Fruit fly (Drosophila melanogaster) whole organism, embryonic: ENCODE results near the gene CSN3.
A peak's percentile ranks its signal among the peaks of the same experiment; 100 is the strongest.

Source experiments
- CG10267 ChIP-seq: fragments of 200-800 bp; sonication (Bioruptor generic); optimal IDR thresholded peaks from 2 replicates; lab custom pipeline; 2018; ENCODE audit warnings: missing biosample characterization, mild to moderate bottlenecking, missing genetic modification characterization, moderate library complexity
- CG10431 ChIP-seq: fragments of 200-800 bp; sonication (Bioruptor generic); optimal IDR thresholded peaks from 3 replicates; lab custom pipeline; 2018; ENCODE audit warnings: missing biosample characterization, mild to moderate bottlenecking, missing genetic modification characterization
- CG10543 ChIP-seq: fragments of 200-800 bp; sonication (Bioruptor generic); optimal IDR thresholded peaks from 3 replicates; lab custom pipeline; 2017; ENCODE audit warnings: missing biosample characterization, mild to moderate bottlenecking, missing genetic modification characterization, moderate library complexity
- CG12219 ChIP-seq: fragments of 200-800 bp; sonication (Bioruptor generic); optimal IDR thresholded peaks from 3 replicates; lab custom pipeline; 2018; ENCODE audit warnings: missing biosample characterization, mild to moderate bottlenecking, missing genetic modification characterization
- CG1233 ChIP-seq: fragments of 200-800 bp; sonication (Bioruptor generic); optimal IDR thresholded peaks from 4 replicates; lab custom pipeline; 2018; ENCODE audit warnings: missing biosample characterization, mild to moderate bottlenecking, missing genetic modification characterization
- CG12391 ChIP-seq: fragments of 200-800 bp; sonication (Bioruptor generic); optimal IDR thresholded peaks from 3 replicates; lab custom pipeline; 2018; ENCODE audit warnings: missing biosample characterization, mild to moderate bottlenecking, missing genetic modification characterization, moderate library complexity
- CG15514 ChIP-seq: fragments of 200-800 bp; sonication (Bioruptor generic); optimal IDR thresholded peaks from 3 replicates; lab custom pipeline; 2017; ENCODE audit warnings: missing biosample characterization, missing genetic modification characterization, mild to moderate bottlenecking, moderate library complexity, missing genetic modification reagents
- CG17328 ChIP-seq: fragments of 200-800 bp; sonication (Bioruptor generic); IDR thresholded peaks from 2 replicates; pipeline ENCODE4 v1.3.6; 2022; ENCODE audit warnings: missing biosample characterization, missing genetic modification characterization
- CG3065 ChIP-seq: fragments of 200-800 bp; sonication (Bioruptor generic); optimal IDR thresholded peaks from 2 replicates; lab custom pipeline; 2016; ENCODE audit warnings: missing biosample characterization, missing genetic modification characterization
- CG8290 ChIP-seq, 3 experiments: fragments of 200-800 bp; sonication (Bioruptor generic); optimal IDR thresholded peaks; 2 replicates each; lab custom pipeline; 2016 to 2019; ENCODE audit warnings: missing biosample characterization in 3 of 3, missing genetic modification characterization in 3 of 3, mild to moderate bottlenecking in 2 of 3, moderate library complexity in 1 of 3
- CG9727 ChIP-seq: fragments of 200-800 bp; sonication (Bioruptor generic); optimal IDR thresholded peaks from 3 replicates; lab custom pipeline; 2017; ENCODE audit warnings: missing biosample characterization, mild to moderate bottlenecking, missing genetic modification characterization
- CoRest ChIP-seq: fragments of 200-800 bp; sonication (Bioruptor generic); optimal IDR thresholded peaks from 3 replicates; lab custom pipeline; 2018; ENCODE audit warnings: missing biosample characterization, mild to moderate bottlenecking, missing genetic modification characterization, moderate library complexity
- Doc2 ChIP-seq: fragments of 200-800 bp; sonication (Bioruptor generic); IDR thresholded peaks from 2 replicates; pipeline ENCODE4 v1.3.6; 2022; ENCODE audit warnings: missing biosample characterization, missing genetic modification characterization
- Hr39 ChIP-seq: fragments of >200 bp; optimal IDR thresholded peaks from 2 replicates; lab custom pipeline; 2017
- Jarid2 ChIP-seq: fragments of 200-800 bp; sonication (Bioruptor generic); optimal IDR thresholded peaks from 3 replicates; lab custom pipeline; 2017; ENCODE audit warnings: mild to moderate bottlenecking, missing biosample characterization, missing genetic modification reagents, missing genetic modification characterization
- Kr ChIP-seq: fragments of 200-800 bp; sonication (Bioruptor generic); optimal IDR thresholded peaks from 2 replicates; lab custom pipeline; 2017; ENCODE audit warnings: missing biosample characterization, mild to moderate bottlenecking, missing genetic modification characterization
- Max ChIP-seq: fragments of 200-800 bp; sonication (Bioruptor generic); optimal IDR thresholded peaks from 2 replicates; lab custom pipeline; 2016; ENCODE audit warnings: missing biosample characterization, mild to moderate bottlenecking, missing genetic modification characterization
- Nf-YA ChIP-seq: fragments of 200-800 bp; sonication (Bioruptor generic); IDR thresholded peaks from 2 replicates; pipeline ENCODE4 v1.3.6; 2022; ENCODE audit warnings: missing biosample characterization, missing genetic modification characterization
- Nf-YB ChIP-seq: fragments of 200-800 bp; sonication (Bioruptor generic); optimal IDR thresholded peaks from 3 replicates; lab custom pipeline; 2019; ENCODE audit warnings: missing biosample characterization, mild to moderate bottlenecking, missing genetic modification characterization, moderate library complexity
- Nf-YC ChIP-seq: fragments of 200-800 bp; optimal IDR thresholded peaks from 3 replicates; lab custom pipeline; 2019; ENCODE audit warnings: missing biosample characterization, mild to moderate bottlenecking, missing genetic modification characterization, moderate library complexity
- Optix ChIP-seq: fragments of 200-800 bp; sonication (Bioruptor generic); IDR thresholded peaks from 3 replicates; pipeline ENCODE4 v1.3.6; 2022; ENCODE audit warnings: missing biosample characterization, missing genetic modification characterization
- Rfx ChIP-seq: fragments of 200-800 bp; sonication (Bioruptor generic); IDR thresholded peaks from 2 replicates; pipeline ENCODE4 v1.3.6; 2022; ENCODE audit warnings: missing biosample characterization, missing genetic modification characterization
- Six4 ChIP-seq: fragments of 200-800 bp; sonication (Bioruptor generic); optimal IDR thresholded peaks from 2 replicates; lab custom pipeline; 2016; ENCODE audit warnings: missing biosample characterization, missing genetic modification characterization
- ac ChIP-seq: fragments of 200-800 bp; sonication (Bioruptor generic); optimal IDR thresholded peaks from 3 replicates; lab custom pipeline; 2017; ENCODE audit warnings: missing biosample characterization, mild to moderate bottlenecking, missing genetic modification characterization
- cad ChIP-seq: fragments of >200 bp; optimal IDR thresholded peaks from 2 replicates; lab custom pipeline; 2017; ENCODE audit warnings: missing biosample characterization, missing genetic modification characterization
- chm ChIP-seq: fragments of 200-800 bp; sonication (Bioruptor generic); IDR thresholded peaks from 2 replicates; pipeline ENCODE4 v1.3.6; 2022; ENCODE audit warnings: missing biosample characterization, missing genetic modification characterization
- ci ChIP-seq: fragments of 200-800 bp; sonication (Bioruptor generic); IDR thresholded peaks from 3 replicates; pipeline ENCODE4 v1.3.6; 2022; ENCODE audit warnings: missing biosample characterization, missing genetic modification characterization
- dmrt11E ChIP-seq: fragments of 200-800 bp; sonication (Bioruptor generic); optimal IDR thresholded peaks from 3 replicates; lab custom pipeline; 2018; ENCODE audit warnings: missing biosample characterization, mild to moderate bottlenecking, missing genetic modification characterization, moderate library complexity
- fd3F ChIP-seq: fragments of 200-800 bp; sonication (Bioruptor generic); optimal IDR thresholded peaks from 2 replicates; lab custom pipeline; 2018; ENCODE audit warnings: missing biosample characterization, mild to moderate bottlenecking, missing genetic modification characterization, moderate library complexity
- gcm2 ChIP-seq: fragments of 200-800 bp; sonication (Bioruptor generic); optimal IDR thresholded peaks from 2 replicates; lab custom pipeline; 2016; ENCODE audit warnings: missing biosample characterization, missing genetic modification characterization
- insv ChIP-seq, 2 experiments: fragments of 200-800 bp; sonication (Bioruptor generic); optimal IDR thresholded peaks; 3 replicates each; lab custom pipeline; 2016 to 2018; ENCODE audit warnings: missing biosample characterization in 2 of 2, missing genetic modification characterization in 2 of 2
- klu ChIP-seq: fragments of 200-800 bp; sonication (Bioruptor generic); IDR thresholded peaks from 2 replicates; pipeline ENCODE4 v1.3.6; 2022; ENCODE audit warnings: missing biosample characterization, missing genetic modification characterization
- nerfin-1 ChIP-seq: fragments of 200-800 bp; sonication (Bioruptor generic); optimal IDR thresholded peaks from 3 replicates; lab custom pipeline; 2019; ENCODE audit warnings: missing biosample characterization, mild to moderate bottlenecking, missing genetic modification characterization, moderate library complexity
- onecut ChIP-seq: fragments of 200-800 bp; sonication (Bioruptor generic); IDR thresholded peaks from 2 replicates; pipeline ENCODE4 v1.3.6; 2022; ENCODE audit warnings: missing biosample characterization, missing genetic modification characterization
- otp ChIP-seq: fragments of 200-800 bp; sonication (Bioruptor generic); IDR thresholded peaks from 3 replicates; pipeline ENCODE4, ENCODE4 v1.3.6; 2022; ENCODE audit warnings: missing biosample characterization, missing genetic modification characterization
- pfk ChIP-seq: fragments of 200-800 bp; sonication (Bioruptor generic); optimal IDR thresholded peaks from 2 replicates; lab custom pipeline; 2018; ENCODE audit warnings: missing biosample characterization, mild to moderate bottlenecking, missing genetic modification characterization, moderate library complexity
- prd ChIP-seq, 3 experiments: fragments of >200 bp in 2 of 3; fragments of 200-800 bp in 1 of 3; sonication (Bioruptor generic) in 1 of 3; optimal IDR thresholded peaks in 2 of 3; IDR thresholded peaks in 1 of 3; 2 replicates in 2 of 3; 3 replicates in 1 of 3; pipeline versions ENCODE4 v1.3.6 to Lab custom; 2017 to 2022; ENCODE audit warnings: missing biosample characterization in 1 of 3, missing genetic modification characterization in 1 of 3
- pros ChIP-seq: fragments of 200-800 bp; sonication (Bioruptor generic); optimal IDR thresholded peaks from 3 replicates; lab custom pipeline; 2019; ENCODE audit warnings: missing biosample characterization, mild to moderate bottlenecking, missing genetic modification characterization, moderate library complexity
- row ChIP-seq: fragments of 200-800 bp; sonication (Bioruptor generic); IDR thresholded peaks from 3 replicates; pipeline ENCODE4 v1.3.6; 2022; ENCODE audit warnings: missing biosample characterization, missing genetic modification characterization
- seq ChIP-seq: fragments of 200-800 bp; sonication (Bioruptor generic); IDR thresholded peaks from 2 replicates; pipeline ENCODE4 v1.3.6; 2022; ENCODE audit warnings: missing biosample characterization, missing genetic modification characterization
- sqz ChIP-seq: fragments of 200-800 bp; sonication (Bioruptor generic); optimal IDR thresholded peaks from 3 replicates; lab custom pipeline; 2018; ENCODE audit warnings: missing biosample characterization, mild to moderate bottlenecking, missing genetic modification characterization
- ttk ChIP-seq: fragments of 200-800 bp; sonication (Bioruptor generic); IDR thresholded peaks from 2 replicates; pipeline ENCODE4 v2.1.2; 2022; ENCODE audit warnings: missing biosample characterization, missing genetic modification characterization
- tup ChIP-seq: fragments of 200-800 bp; sonication (Bioruptor generic); optimal IDR thresholded peaks from 2 replicates; lab custom pipeline; 2016; ENCODE audit warnings: missing biosample characterization, mild to moderate bottlenecking, missing genetic modification characterization, moderate library complexity
- twi ChIP-seq: fragments of 200-800 bp; optimal IDR thresholded peaks from 2 replicates; lab custom pipeline; 2019; ENCODE audit warnings: missing biosample characterization, mild to moderate bottlenecking, missing genetic modification characterization, moderate library complexity
- wek ChIP-seq: fragments of 200-800 bp; sonication (Bioruptor generic); optimal IDR thresholded peaks from 3 replicates; lab custom pipeline; 2018; ENCODE audit warnings: missing biosample characterization, mild to moderate bottlenecking, missing genetic modification characterization, moderate library complexity
- z ChIP-seq: fragments of 200-800 bp; sonication (Bioruptor generic); IDR thresholded peaks from 3 replicates; pipeline ENCODE4 v1.3.6; 2022; ENCODE audit warnings: missing biosample characterization, missing genetic modification characterization
- zf30C ChIP-seq: fragments of 200-800 bp; sonication (Bioruptor generic); optimal IDR thresholded peaks from 3 replicates; lab custom pipeline; 2018; ENCODE audit warnings: missing biosample characterization, mild to moderate bottlenecking, missing genetic modification characterization

Gene CSN3

dm6 chr3L:20796757-20797156 lies 44.6 kb downstream of the CSN3 start:
- TF ChIP-seq seq (GFP tag; lab: Robert Waterston, UW) = peak; percentile 68; the same call in 1 of the 2 replicates
- peak; percentile 28 for TF ChIP-seq nerfin-1 (tag; lab: Kevin White, UChicago)
- peak; percentile 86 for TF ChIP-seq Nf-YB (GFP tag; lab: Kevin White, UChicago)
- TF ChIP-seq Six4 (GFP tag; lab: Kevin White, UChicago) = peak; percentile 39
- peak; percentile 91 for TF ChIP-seq Nf-YC (tag; lab: Kevin White, UChicago)
- TF ChIP-seq Jarid2 (GFP tag; lab: Kevin White, UChicago) = peak; percentile 3
- no peak for TF ChIP-seq row (GFP tag; lab: Robert Waterston, UW)
- no peak for TF ChIP-seq tup (GFP tag; lab: Kevin White, UChicago)
- TF ChIP-seq zf30C (GFP tag; lab: Kevin White, UChicago) = peak; percentile 12
- peak; percentile 70 for TF ChIP-seq pros
- peak; percentile 98 for TF ChIP-seq pfk (GFP tag; lab: Kevin White, UChicago)

dm6 chr3L:20792693-20793092 lies 48.7 kb downstream of the CSN3 start, which contains the start of gene Six4:
TSS of gene Six4 (minus strand) at chr3L:20792777.
- TF ChIP-seq CG1233 (GFP tag; lab: Kevin White, UChicago) (peak; percentile 20), fd3F (GFP tag; lab: Kevin White, UChicago) (no peak), sqz (GFP tag; lab: Kevin White, UChicago) (peak; percentile 54), CG17328 (peak; percentile 41; the same call in 1 of the 2 replicates), twi (tag; lab: Kevin White, UChicago) (peak; percentile 18), ci (GFP tag; lab: Robert Waterston, UW) (peak; percentile 59; the same call in 2 of the 3 replicates), CG3065 (GFP tag; lab: Kevin White, UChicago) (peak; percentile 97), wek (GFP tag; lab: Kevin White, UChicago) (peak; percentile 53), CG9727 (GFP tag; lab: Kevin White, UChicago) (peak; percentile 17), CG10267 (tag; lab: Kevin White, UChicago) (peak; percentile 12), CG12219 (GFP tag; lab: Kevin White, UChicago) (peak; percentile 15), klu (GFP tag; lab: Robert Waterston, UW) (no peak), ttk (GFP tag; lab: Robert Waterston, UW) (0 out of 2 replicates have a peak, but pooled peaks have one; percentile 50), nerfin-1 (tag; lab: Kevin White, UChicago) (peak; percentile 82), Nf-YA (GFP tag; lab: Robert Waterston, UW) (0 out of 2 replicates have a peak, but pooled peaks have one; percentile 44), z (no peak), ac (GFP tag; lab: Kevin White, UChicago) (peak; percentile 34), CG15514 (GFP tag; lab: Kevin White, UChicago) (no peak), Kr (GFP tag; lab: Kevin White, UChicago) (peak; percentile 54), Optix (GFP tag; lab: Robert Waterston, UW) (no peak), otp (GFP tag; lab: Robert Waterston, UW) (0 out of 3 replicates have a peak, but pooled peaks have one; percentile 18), CoRest (tag; lab: Kevin White, UChicago) (peak; percentile 5), Rfx (GFP tag; lab: Robert Waterston, UW) (no peak), CG10431 (GFP tag; lab: Kevin White, UChicago) (peak; percentile 35), Hr39 (lab: Kevin White, UChicago) (no peak), Doc2 (GFP tag; lab: Robert Waterston, UW) (no peak), cad (no peak), gcm2 (GFP tag; lab: Kevin White, UChicago) (no peak), prd (optimal IDR thresholded peaks at IDR 0.05; lab: Kevin White, UChicago) (no peak), prd (GFP tag; IDR thresholded peaks at IDR 0.05; lab: Robert Waterston, UW) (0 out of 3 replicates have a peak, but pooled peaks have one; percentile 28), Max (no peak), CG12391 (no peak), Jarid2 (GFP tag; lab: Kevin White, UChicago) (peak; percentile 74), CG8290 (GFP tag; optimal IDR thresholded peaks at IDR 0.05; lab: Kevin White, UChicago) (peak; percentile 28), CG8290 (tag; optimal IDR thresholded peaks at IDR 0.05; lab: Kevin White, UChicago) (peak in 1 of 2 experiments; percentile 92), chm (GFP tag; lab: Robert Waterston, UW) (peak; percentile 62), CG10543 (GFP tag; lab: Kevin White, UChicago) (no peak), onecut (GFP tag; lab: Robert Waterston, UW) (0 out of 2 replicates have a peak, but pooled peaks have one; percentile 20), dmrt11E (tag; lab: Kevin White, UChicago) (peak; percentile 20), Six4 (GFP tag; lab: Kevin White, UChicago) (peak; percentile 29), insv (GFP tag; optimal IDR thresholded peaks at IDR 0.05; lab: Kevin White, UChicago) (peak in 1 of 2 experiments; percentile 21)
